Worm (Caenorhabditis elegans) whole organism, L4 larva: Measurements from ENCODE around the gene eef-1G.

Experiments
- D1046.2 ChIP-seq: fragments of 200-800 bp; sonication (Bioruptor generic); IDR thresholded peaks from 2 replicates; pipeline ENCODE4 v1.3.6; 2022; ENCODE audit warnings: missing genetic modification characterization, missing compliant biosample characterization
- F49E8.2 ChIP-seq: sonication (generic microtip); optimal IDR thresholded peaks from 2 replicates; lab custom pipeline; 2016; ENCODE audit warnings: missing compliant biosample characterization, mild to moderate bottlenecking, missing genetic modification characterization, borderline replicate concordance
- R02D3.7 ChIP-seq: fragments of 150-350 bp; sonication (generic microtip); optimal IDR thresholded peaks from 3 replicates; lab custom pipeline; 2014; ENCODE audit warnings: missing biosample characterization, missing genetic modification characterization
- T20F7.1 ChIP-seq: fragments of 200-800 bp; sonication (Bioruptor generic); optimal IDR thresholded peaks from 2 replicates; lab custom pipeline; 2018; ENCODE audit warnings: mild to moderate bottlenecking, missing genetic modification characterization, missing compliant biosample characterization
- T26A8.4 ChIP-seq: fragments of 200-800 bp; sonication (Bioruptor generic); IDR thresholded peaks from 2 replicates; pipeline ENCODE4 v1.3.6; 2022; ENCODE audit warnings: missing genetic modification characterization, missing compliant biosample characterization
- ZK546.5 ChIP-seq, 2 experiments: sonication (generic microtip); optimal IDR thresholded peaks; 2 replicates each; lab custom pipeline; 2017; ENCODE audit warnings: missing biosample characterization in 2 of 2, missing genetic modification characterization in 2 of 2
- ama-1 ChIP-seq: fragments of 150-350 bp; optimal IDR thresholded peaks from 2 replicates; lab custom pipeline; 2014; ENCODE audit warnings: inconsistent platforms, mixed read lengths
- arid-1 ChIP-seq: fragments of 200-800 bp; sonication (Bioruptor generic); conservative IDR thresholded peaks from 2 replicates; pipeline ENCODE4 v1.3.6; 2022; ENCODE audit warnings: missing genetic modification reagents, missing genetic modification characterization, missing compliant biosample characterization
- attf-4 ChIP-seq: sonication (generic microtip); optimal IDR thresholded peaks from 3 replicates; lab custom pipeline; 2017; ENCODE audit warnings: missing biosample characterization, missing genetic modification characterization
- ceh-28 ChIP-seq: fragments of 150-350 bp; optimal IDR thresholded peaks from 2 replicates; lab custom pipeline; 2014; ENCODE audit warnings: missing biosample characterization, missing genetic modification reagents, missing genetic modification characterization
- ceh-82 ChIP-seq: sonication (generic microtip); optimal IDR thresholded peaks from 2 replicates; lab custom pipeline; 2017; ENCODE audit warnings: missing biosample characterization, missing genetic modification characterization
- daf-16 ChIP-seq, 3 experiments: sonication (generic microtip); optimal IDR thresholded peaks; 2 replicates each; lab custom pipeline; 2016 to 2017; ENCODE audit warnings: missing genetic modification characterization in 3 of 3, missing genetic modification reagents in 3 of 3, mild to moderate bottlenecking in 2 of 3, missing compliant biosample characterization in 2 of 3, missing biosample characterization in 1 of 3, moderate library complexity in 1 of 3
- dmd-6 ChIP-seq: fragments of 200-800 bp; sonication (Bioruptor generic); IDR thresholded peaks from 2 replicates; pipeline ENCODE4 v1.3.6; 2022; ENCODE audit warnings: missing genetic modification reagents, missing genetic modification characterization, missing compliant biosample characterization
- dmd-8 ChIP-seq: fragments of 200-800 bp; sonication (Bioruptor generic); IDR thresholded peaks from 2 replicates; pipeline ENCODE4 v1.3.6; 2022; ENCODE audit warnings: missing genetic modification characterization, missing compliant biosample characterization
- dve-1 ChIP-seq: sonication (generic microtip); optimal IDR thresholded peaks from 2 replicates; lab custom pipeline; 2017; ENCODE audit warnings: antibody characterized with exemption, mild to moderate bottlenecking, missing genetic modification characterization, missing compliant biosample characterization; ENCODE audit not compliant: insufficient read depth
- egl-27 ChIP-seq: sonication (generic microtip); optimal IDR thresholded peaks from 3 replicates; lab custom pipeline; 2017; ENCODE audit warnings: missing biosample characterization, missing genetic modification reagents, missing genetic modification characterization
- egl-43 ChIP-seq: fragments of 200-800 bp; sonication (Bioruptor generic); IDR thresholded peaks from 2 replicates; pipeline ENCODE4 v1.3.6; 2022; ENCODE audit warnings: missing genetic modification reagents, missing genetic modification characterization, missing compliant biosample characterization
- fkh-10 ChIP-seq: fragments of 150-350 bp; optimal IDR thresholded peaks from 2 replicates; lab custom pipeline; 2014; ENCODE audit warnings: missing biosample characterization, missing genetic modification reagents, missing genetic modification characterization
- hlh-11 ChIP-seq: fragments of 200-800 bp; sonication (Bioruptor generic); optimal IDR thresholded peaks from 2 replicates; lab custom pipeline; 2018; ENCODE audit warnings: mild to moderate bottlenecking, missing genetic modification characterization, missing compliant biosample characterization
- hlh-30 ChIP-seq: sonication (generic microtip); optimal IDR thresholded peaks from 2 replicates; lab custom pipeline; 2017; ENCODE audit warnings: antibody characterized with exemption, mild to moderate bottlenecking, missing genetic modification characterization, missing compliant biosample characterization; ENCODE audit not compliant: insufficient read depth
- hmg-1.1 ChIP-seq: fragments of 200-800 bp; sonication (Bioruptor generic); IDR thresholded peaks from 2 replicates; pipeline ENCODE4 v1.3.6; 2022; ENCODE audit warnings: missing genetic modification reagents, missing genetic modification characterization, missing compliant biosample characterization
- lin-1 ChIP-seq: fragments of 200-800 bp; sonication (Bioruptor generic); IDR thresholded peaks from 2 replicates; pipeline ENCODE4 v1.3.6; 2022; ENCODE audit warnings: missing genetic modification reagents, missing genetic modification characterization, missing compliant biosample characterization
- lin-39 ChIP-seq: fragments of 150-350 bp; optimal IDR thresholded peaks from 2 replicates; lab custom pipeline; 2014; ENCODE audit warnings: missing biosample characterization, missing genetic modification reagents, missing genetic modification characterization
- lsy-2 ChIP-seq, 2 experiments: fragments of 150-350 bp in 1 of 2; sonication (generic microtip) in 1 of 2; optimal IDR thresholded peaks; 2 replicates each; lab custom pipeline; 2014 to 2017; ENCODE audit warnings: missing biosample characterization in 2 of 2, missing genetic modification characterization in 2 of 2
- madf-9 ChIP-seq: fragments of 200-800 bp; sonication (Bioruptor generic); conservative IDR thresholded peaks from 2 replicates; pipeline ENCODE4 v1.3.6; 2022; ENCODE audit warnings: missing genetic modification reagents, missing genetic modification characterization, missing compliant biosample characterization
- mdl-1 ChIP-seq, 2 experiments: fragments of 150-350 bp in 1 of 2; sonication (generic microtip) in 1 of 2; optimal IDR thresholded peaks; 2 replicates each; lab custom pipeline; 2014 to 2017; ENCODE audit warnings: missing biosample characterization in 2 of 2, missing genetic modification characterization in 2 of 2
- mxl-2 ChIP-seq: fragments of 200-800 bp; sonication (Bioruptor generic); conservative IDR thresholded peaks from 2 replicates; pipeline ENCODE4 v1.3.6; 2022; ENCODE audit warnings: missing genetic modification reagents, missing genetic modification characterization, missing compliant biosample characterization
- mxl-3 ChIP-seq: fragments of 200-800 bp; sonication (Bioruptor generic); optimal IDR thresholded peaks from 2 replicates; lab custom pipeline; 2018; ENCODE audit warnings: mild to moderate bottlenecking, missing genetic modification characterization, missing compliant biosample characterization
- nhr-28 ChIP-seq: fragments of 150-350 bp; optimal IDR thresholded peaks from 2 replicates; lab custom pipeline; 2014; ENCODE audit warnings: missing biosample characterization, missing genetic modification characterization
- nhr-48 ChIP-seq: sonication (generic microtip); optimal IDR thresholded peaks from 2 replicates; lab custom pipeline; 2016; ENCODE audit warnings: mild to moderate bottlenecking, missing genetic modification characterization, missing compliant biosample characterization
- nhr-6 ChIP-seq: fragments of 150-350 bp; optimal IDR thresholded peaks from 2 replicates; lab custom pipeline; 2014; ENCODE audit warnings: missing biosample characterization, missing genetic modification characterization
- nhr-76 ChIP-seq: fragments of 150-350 bp; optimal IDR thresholded peaks from 2 replicates; lab custom pipeline; 2014; ENCODE audit warnings: missing biosample characterization, missing genetic modification characterization
- nhr-77 ChIP-seq: fragments of 150-350 bp; optimal IDR thresholded peaks from 2 replicates; lab custom pipeline; 2014; ENCODE audit warnings: missing biosample characterization, missing genetic modification characterization
- pha-4 ChIP-seq, 2 experiments: fragments of 150-350 bp in 1 of 2; fragments of 200-800 bp in 1 of 2; sonication (Bioruptor generic) in 1 of 2; IDR thresholded peaks in 1 of 2; optimal IDR thresholded peaks in 1 of 2; 2 replicates each; pipeline versions ENCODE4 v1.3.6 to Lab custom; 2014 to 2022; ENCODE audit warnings: missing genetic modification characterization in 2 of 2, missing genetic modification reagents in 2 of 2, missing biosample characterization in 1 of 2, missing compliant biosample characterization in 1 of 2
- php-3 ChIP-seq: fragments of 200-800 bp; sonication (Bioruptor generic); IDR thresholded peaks from 2 replicates; pipeline ENCODE4 v1.3.6; 2022; ENCODE audit warnings: missing genetic modification reagents, missing genetic modification characterization, missing compliant biosample characterization
- pqm-1 ChIP-seq: sonication (generic microtip); optimal IDR thresholded peaks from 2 replicates; lab custom pipeline; 2017; ENCODE audit warnings: missing biosample characterization, missing genetic modification characterization
- saeg-2 ChIP-seq: fragments of 200-800 bp; sonication (Bioruptor generic); IDR thresholded peaks from 2 replicates; pipeline ENCODE4 v1.3.6; 2022; ENCODE audit warnings: missing genetic modification reagents, missing genetic modification characterization, missing compliant biosample characterization
- sdz-12 ChIP-seq: fragments of 200-800 bp; sonication (Bioruptor generic); optimal IDR thresholded peaks from 2 replicates; lab custom pipeline; 2018; ENCODE audit warnings: mild to moderate bottlenecking, missing genetic modification characterization, missing compliant biosample characterization
- tra-1 ChIP-seq: fragments of 200-800 bp; sonication (Bioruptor generic); IDR thresholded peaks from 2 replicates; pipeline ENCODE4 v1.3.6; 2022; ENCODE audit warnings: missing genetic modification reagents, missing genetic modification characterization, missing compliant biosample characterization
- unc-130 ChIP-seq: sonication (generic microtip); optimal IDR thresholded peaks from 2 replicates; lab custom pipeline; 2016; ENCODE audit warnings: missing genetic modification reagents, missing genetic modification characterization, missing compliant biosample characterization
- unc-39 ChIP-seq: sonication (generic microtip); optimal IDR thresholded peaks from 2 replicates; lab custom pipeline; 2017; ENCODE audit warnings: missing biosample characterization, missing genetic modification characterization
- zag-1 ChIP-seq: fragments of 150-350 bp; optimal IDR thresholded peaks from 2 replicates; lab custom pipeline; 2014; ENCODE audit warnings: missing biosample characterization, missing genetic modification characterization
- zfp-2 ChIP-seq: sonication (generic microtip); optimal IDR thresholded peaks from 2 replicates; lab custom pipeline; 2016; ENCODE audit warnings: mild to moderate bottlenecking, missing genetic modification characterization, missing compliant biosample characterization
- zip-11 ChIP-seq: fragments of 200-800 bp; sonication (Bioruptor generic); IDR thresholded peaks from 2 replicates; pipeline ENCODE4 v1.3.6; 2022; ENCODE audit warnings: missing genetic modification characterization, missing compliant biosample characterization
- zip-2 ChIP-seq: fragments of 150-350 bp; optimal IDR thresholded peaks from 2 replicates; lab custom pipeline; 2014; ENCODE audit warnings: missing biosample characterization, missing genetic modification characterization
- ztf-7 ChIP-seq: fragments of 150-350 bp; optimal IDR thresholded peaks from 2 replicates; lab custom pipeline; 2014; ENCODE audit warnings: missing biosample characterization, missing genetic modification characterization

eef-1G gene

DNA sequence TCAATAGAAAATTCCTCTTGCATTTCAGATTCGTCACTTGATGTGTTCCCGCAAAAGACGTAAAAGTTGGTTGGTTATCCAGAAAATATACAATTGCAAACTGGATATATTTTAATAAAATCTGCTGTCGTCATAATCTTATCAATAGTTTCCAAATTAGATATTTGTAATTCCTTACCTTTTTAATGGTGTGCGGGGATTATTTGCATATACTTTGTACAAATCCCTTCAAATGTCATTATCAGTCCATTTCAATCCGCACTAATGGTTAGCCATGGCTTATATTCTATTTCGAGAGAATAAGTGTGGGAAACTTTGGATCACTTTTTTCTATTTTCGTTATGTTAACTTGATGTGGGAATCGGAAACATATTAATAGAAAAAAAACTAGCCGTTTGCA, 38.6 kb downstream of the eef-1G start (continued):
- TF ChIP-seq lin-39, result no peak
- TF ChIP-seq nhr-6, result no peak

DNA sequence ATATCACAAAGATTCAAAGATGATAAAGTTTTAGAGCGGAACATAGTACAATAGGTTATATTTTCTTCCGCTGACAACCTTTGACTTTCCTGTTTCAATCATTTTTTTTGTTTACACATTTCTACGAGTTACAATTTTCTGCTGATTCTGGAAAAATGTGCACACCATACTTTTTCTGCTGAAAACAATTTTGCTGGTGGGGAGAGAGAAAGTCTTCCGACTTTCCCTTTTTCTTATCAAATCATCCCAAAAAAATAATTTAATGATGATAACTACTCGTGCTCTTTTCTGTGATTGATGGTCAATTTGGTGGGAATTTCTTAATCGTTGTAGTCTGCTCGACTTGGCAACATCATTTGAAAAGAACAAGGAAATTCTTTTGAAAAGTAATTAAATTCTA, 42.1 kb downstream of the eef-1G start:
- TF ChIP-seq daf-16 (GFP tag; optimal IDR thresholded peaks at IDR 0.05; lab: Kevin White, UChicago) (no peak), daf-16 (tag; optimal IDR thresholded peaks at IDR 0.05; lab: Kevin White, UChicago) (peak; percentile 63), zip-11 (GFP tag; lab: Robert Waterston, UW) (no peak), zip-2 (tag; lab: Kevin White, UChicago) (no peak), dve-1 (tag; lab: Kevin White, UChicago) (peak; percentile 38), nhr-77 (tag; lab: Kevin White, UChicago) (peak; percentile 62), mdl-1 (tag; optimal IDR thresholded peaks at IDR 0.05; lab: Kevin White, UChicago) (no peak), nhr-28 (tag; lab: Kevin White, UChicago) (peak; percentile 63), lin-1 (0 out of 2 replicates have a peak, but pooled peaks have one; percentile 26), tra-1 (GFP tag; lab: Robert Waterston, UW) (0 out of 2 replicates have a peak, but pooled peaks have one; percentile 19), hlh-11 (tag; lab: Kevin White, UChicago) (peak; percentile 65), pqm-1 (tag; lab: Kevin White, UChicago) (peak; percentile 27), unc-39 (tag; lab: Kevin White, UChicago) (no peak), dmd-6 (peak; percentile 88), php-3 (GFP tag; lab: Robert Waterston, UW) (0 out of 2 replicates have a peak, but pooled peaks have one; percentile 53)
- TF ChIP-seq, all 104 proteins: peak for 10

ce11 chrV:11009124-11009524, 43.6 kb downstream of the eef-1G start:
- TF ChIP-seq hlh-30 (no peak), nhr-76 (no peak), ceh-82 (tag; lab: Kevin White, UChicago) (no peak), arid-1 (GFP tag; lab: Robert Waterston, UW) (no peak), T26A8.4 (GFP tag; lab: Robert Waterston, UW) (no peak), ztf-7 (tag; lab: Kevin White, UChicago) (no peak), nhr-77 (tag; lab: Kevin White, UChicago) (peak; percentile 15), dmd-8 (GFP tag; lab: Robert Waterston, UW) (no peak), zip-11 (GFP tag; lab: Robert Waterston, UW) (no peak), pqm-1 (tag; lab: Kevin White, UChicago) (peak; percentile 49), ceh-28 (no peak), madf-9 (no peak), nhr-28 (tag; lab: Kevin White, UChicago) (peak; percentile 64), pha-4 (GFP tag; IDR thresholded peaks at IDR 0.05; lab: Robert Waterston, UW) (no peak), pha-4 (tag; optimal IDR thresholded peaks at IDR 0.05; lab: Kevin White, UChicago) (no peak), zag-1 (tag; lab: Kevin White, UChicago) (no peak), sdz-12 (GFP tag; lab: Kevin White, UChicago) (no peak), mxl-3 (GFP tag; lab: Kevin White, UChicago) (no peak), ama-1 (lab: Kevin White, UChicago) (no peak), T20F7.1 (peak; percentile 45), fkh-10 (GFP tag; lab: Kevin White, UChicago) (no peak), egl-27 (tag; lab: Kevin White, UChicago) (no peak), nhr-48 (peak; percentile 77), saeg-2 (GFP tag; lab: Robert Waterston, UW) (no peak), hlh-11 (tag; lab: Kevin White, UChicago) (peak; percentile 86), lsy-2 (tag; optimal IDR thresholded peaks at IDR 0.05; lab: Kevin White, UChicago) (no peak), zfp-2 (tag; lab: Kevin White, UChicago) (no peak), attf-4 (tag; lab: Kevin White, UChicago) (no peak), mxl-2 (GFP tag; lab: Robert Waterston, UW) (0 out of 2 replicates have a peak, but pooled peaks have one; percentile 38), daf-16 (GFP tag; optimal IDR thresholded peaks at IDR 0.05; lab: Kevin White, UChicago) (no peak), daf-16 (tag; optimal IDR thresholded peaks at IDR 0.05; lab: Kevin White, UChicago) (peak; percentile 86), egl-43 (GFP tag; lab: Robert Waterston, UW) (no peak), F49E8.2 (no peak), php-3 (GFP tag; lab: Robert Waterston, UW) (peak; percentile 45; the same call in 1 of the 2 replicates), unc-130 (GFP tag; lab: Kevin White, UChicago) (no peak), R02D3.7 (tag; lab: Kevin White, UChicago) (no peak), zip-2 (tag; lab: Kevin White, UChicago) (no peak), hmg-1.1 (no peak), ZK546.5 (tag; optimal IDR thresholded peaks at IDR 0.05; lab: Kevin White, UChicago) (no peak), D1046.2 (no peak)
